Fruit fly (Drosophila melanogaster): ENCODE results near the gene Cht11.
A peak's percentile ranks its signal among the peaks of the same experiment; 100 is the strongest.

Gene Cht11

DNA sequence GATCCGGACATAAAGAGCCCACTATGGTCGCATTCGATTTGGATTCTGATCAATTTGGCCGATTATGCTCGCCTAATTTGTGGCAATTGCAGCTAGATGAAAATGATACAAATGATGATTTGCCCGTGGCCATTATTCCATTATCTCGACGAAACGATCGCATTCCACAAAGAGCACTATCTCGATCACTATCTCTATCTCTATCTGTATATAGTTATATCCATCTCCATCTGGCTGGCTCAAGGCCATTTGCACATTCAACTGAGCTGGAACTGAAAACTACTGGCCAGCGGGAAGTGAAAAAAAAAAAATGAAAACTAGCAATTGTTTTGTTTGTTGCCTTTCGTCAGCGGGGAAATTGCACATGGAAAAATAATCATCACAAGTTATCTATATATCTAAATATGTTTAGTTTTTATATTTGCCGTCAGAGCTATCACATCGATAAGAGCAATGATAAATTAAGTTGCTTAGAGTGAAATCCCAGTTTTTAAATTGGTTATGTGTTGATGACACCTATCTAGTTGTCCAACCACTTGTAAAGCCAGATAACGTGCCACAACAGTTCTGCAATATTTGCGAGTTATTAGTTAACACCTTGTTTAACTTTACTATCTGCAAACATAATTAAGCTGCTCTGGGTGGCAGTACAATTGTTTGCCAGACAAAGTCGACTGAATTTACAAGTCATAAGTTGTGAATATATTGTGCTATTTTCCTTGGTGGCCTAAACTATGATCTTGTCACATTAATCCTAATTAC is 49.9 kb downstream of the Cht11 start:
- TF ChIP-seq Crg-1 (GFP tag; optimal IDR thresholded peaks at IDR 0.05) (no peak), tj (GFP tag; optimal IDR thresholded peaks at IDR 0.05) (no peak), Clk (GFP tag; optimal IDR thresholded peaks at IDR 0.05) (no peak), toe (GFP tag; optimal IDR thresholded peaks at IDR 0.05) (no peak), CG11617 (GFP tag; optimal IDR thresholded peaks at IDR 0.05) (peak; percentile 12), cnc (optimal IDR thresholded peaks at IDR 0.05) (no peak), CG14711 (tag; optimal IDR thresholded peaks at IDR 0.05) (peak; percentile 38), ovo (GFP tag; optimal IDR thresholded peaks at IDR 0.05) (no peak), cic (GFP tag; optimal IDR thresholded peaks at IDR 0.05) (peak; percentile 32), Mnt (GFP tag; optimal IDR thresholded peaks at IDR 0.05) (no peak), CG12768 (GFP tag; optimal IDR thresholded peaks at IDR 0.05) (no peak), kay (GFP tag; ENCODE audit: borderline replicate concordance) (peak; percentile 51), CG1620 (GFP tag; optimal IDR thresholded peaks at IDR 0.05) (no peak), CG33017 (tag; optimal IDR thresholded peaks at IDR 0.05) (peak; percentile 30), bab1 (GFP tag; optimal IDR thresholded peaks at IDR 0.05) (no peak), pad (GFP tag; optimal IDR thresholded peaks at IDR 0.05) (peak; percentile 1), CG5204 (GFP tag; optimal IDR thresholded peaks at IDR 0.05) (no peak), Hr96 (GFP tag; optimal IDR thresholded peaks at IDR 0.05) (no peak), CG7045 (GFP tag; optimal IDR thresholded peaks at IDR 0.05) (peak; percentile 8), CG7101 (tag; optimal IDR thresholded peaks at IDR 0.05) (peak; percentile 53)

Data from whole organism, adult.